Worm (Caenorhabditis elegans) whole organism, L1 larva: Measurements from ENCODE around the gene srh-69.

ENCODE experiments used
- alr-1 ChIP-seq: fragments of 200-800 bp; sonication (Bioruptor generic); optimal IDR thresholded peaks from 2 replicates; lab custom pipeline; 2018; ENCODE audit warnings: borderline replicate concordance, mild to moderate bottlenecking, missing genetic modification characterization, missing compliant biosample characterization
- aly-2 ChIP-seq: fragments of 150-350 bp; optimal IDR thresholded peaks from 2 replicates; lab custom pipeline; 2014; ENCODE audit warnings: missing biosample characterization, missing genetic modification characterization
- ceh-8 ChIP-seq: fragments of 200-800 bp; sonication (Bioruptor generic); optimal IDR thresholded peaks from 2 replicates; lab custom pipeline; 2018; ENCODE audit warnings: mild to moderate bottlenecking, missing genetic modification characterization, moderate library complexity, missing compliant biosample characterization
- egl-27 ChIP-seq, 2 experiments: fragments of 150-350 bp in 1 of 2; sonication (generic microtip); optimal IDR thresholded peaks; 3 replicates each; lab custom pipeline; 2017 to 2018; ENCODE audit warnings: missing biosample characterization in 2 of 2, missing genetic modification characterization in 2 of 2, missing genetic modification reagents in 2 of 2
- jun-1 ChIP-seq: fragments of 150-350 bp; optimal IDR thresholded peaks from 2 replicates; lab custom pipeline; 2014; ENCODE audit warnings: missing biosample characterization, missing genetic modification reagents, missing genetic modification characterization
- lin-39 ChIP-seq: fragments of 150-350 bp; optimal IDR thresholded peaks from 2 replicates; lab custom pipeline; 2014; ENCODE audit warnings: missing biosample characterization, missing genetic modification reagents, missing genetic modification characterization
- mdl-1 ChIP-seq, 2 experiments: fragments of 150-350 bp; optimal IDR thresholded peaks; 2 replicates each; lab custom pipeline; 2014 to 2017; ENCODE audit warnings: missing biosample characterization in 2 of 2, missing genetic modification characterization in 2 of 2, inconsistent platforms in 1 of 2
- nhr-12 ChIP-seq: sonication (generic microtip); optimal IDR thresholded peaks from 2 replicates; lab custom pipeline; 2017; ENCODE audit warnings: missing biosample characterization, missing genetic modification characterization
- nhr-84 ChIP-seq: sonication (generic microtip); optimal IDR thresholded peaks from 2 replicates; lab custom pipeline; 2017; ENCODE audit warnings: missing biosample characterization, missing genetic modification characterization
- pqm-1 ChIP-seq: sonication (generic microtip); optimal IDR thresholded peaks from 3 replicates; lab custom pipeline; 2017; ENCODE audit warnings: missing biosample characterization, missing genetic modification characterization
- unc-86 ChIP-seq: sonication (generic microtip); optimal IDR thresholded peaks from 2 replicates; lab custom pipeline; 2016; ENCODE audit warnings: missing genetic modification characterization, missing compliant biosample characterization
- ztf-11 ChIP-seq, 2 experiments: sonication (generic microtip); optimal IDR thresholded peaks; 2 replicates each; lab custom pipeline; 2016 to 2017; ENCODE audit warnings: missing genetic modification characterization in 2 of 2, missing biosample characterization in 1 of 2, missing compliant biosample characterization in 1 of 2

DNA sequence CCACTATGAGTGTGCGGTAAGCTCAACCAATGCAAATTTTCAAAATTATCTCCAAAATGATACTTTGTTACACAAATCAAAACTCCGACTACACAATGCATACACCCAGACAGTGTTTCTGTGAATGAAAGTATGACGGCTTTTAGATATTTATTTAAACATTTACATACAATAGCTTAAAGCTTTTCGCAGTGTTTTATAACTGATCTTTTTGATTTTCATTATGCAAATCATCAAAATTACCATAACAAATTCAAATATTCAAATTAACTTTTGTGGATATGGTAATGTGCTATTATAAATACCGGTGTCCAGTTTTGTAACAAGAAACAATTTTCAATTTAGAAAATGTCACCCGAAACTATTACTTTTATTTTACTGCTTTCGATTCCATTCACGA lies 31.9 kb upstream of the srh-69 start, which contains the start of the genes F49C5.5 and F49C5.10:
- TF ChIP-seq lin-39 (tag; lab: Kevin White, UChicago) = no peak
- TF ChIP-seq pqm-1 (tag; lab: Kevin White, UChicago) = no peak
- TF ChIP-seq egl-27 (tag; optimal IDR thresholded peaks at IDR 0.05; lab: Kevin White, UChicago) = no peak
- no peak for TF ChIP-seq ztf-11 (tag; optimal IDR thresholded peaks at IDR 0.05; lab: Kevin White, UChicago)
- no peak for TF ChIP-seq jun-1 (tag; lab: Kevin White, UChicago)
- TF ChIP-seq nhr-84 (tag; lab: Kevin White, UChicago) = no peak
- no peak for TF ChIP-seq unc-86 (tag; lab: Kevin White, UChicago)
- TF ChIP-seq ceh-8 (GFP tag; lab: Kevin White, UChicago) = no peak
- no peak for TF ChIP-seq aly-2 (tag; lab: Kevin White, UChicago)
- no peak for TF ChIP-seq mdl-1 (tag; optimal IDR thresholded peaks at IDR 0.05; lab: Kevin White, UChicago)
- no peak for TF ChIP-seq alr-1 (tag; lab: Kevin White, UChicago)
- no peak for TF ChIP-seq nhr-12 (tag; lab: Kevin White, UChicago)
